Worm (Caenorhabditis elegans) whole organism, midembryonic: ENCODE measurements around the gene str-180.

ENCODE experiments used
- T22C8.4 ChIP-seq: fragments of 200-800 bp; sonication (Bioruptor generic); IDR thresholded peaks from 2 replicates; pipeline ENCODE4 v1.3.6; 2022; ENCODE audit warnings: missing genetic modification characterization, missing compliant biosample characterization
- cog-1 ChIP-seq: sonication (generic microtip); optimal IDR thresholded peaks from 2 replicates; lab custom pipeline; 2016; ENCODE audit warnings: missing genetic modification characterization, missing compliant biosample characterization
- flt-1 ChIP-seq: fragments of 200-800 bp; sonication (Bioruptor generic); IDR thresholded peaks from 2 replicates; pipeline ENCODE4 v1.3.6; 2022; ENCODE audit warnings: missing genetic modification characterization, missing compliant biosample characterization
- klf-2 ChIP-seq: fragments of 200-800 bp; sonication (Bioruptor generic); conservative IDR thresholded peaks from 2 replicates; pipeline ENCODE4 v1.3.6; 2022; ENCODE audit warnings: missing genetic modification reagents, missing genetic modification characterization, missing compliant biosample characterization
- med-1 ChIP-seq: sonication (generic microtip); optimal IDR thresholded peaks from 2 replicates; lab custom pipeline; 2017; ENCODE audit warnings: missing genetic modification characterization, mild to moderate bottlenecking, missing compliant biosample characterization, antibody characterized with exemption, missing genetic modification reagents; ENCODE audit not compliant: insufficient read depth
- ref-1 ChIP-seq: fragments of 200-800 bp; sonication (Bioruptor generic); conservative IDR thresholded peaks from 2 replicates; pipeline ENCODE4 v1.3.6; 2022; ENCODE audit warnings: missing genetic modification reagents, missing genetic modification characterization, missing compliant biosample characterization
- tab-1 ChIP-seq: fragments of 200-800 bp; sonication (Bioruptor generic); IDR thresholded peaks from 2 replicates; pipeline ENCODE4 v1.3.6; 2022; ENCODE audit warnings: missing genetic modification characterization, missing compliant biosample characterization
- ztf-23 ChIP-seq: fragments of 200-800 bp; sonication (Bioruptor generic); IDR thresholded peaks from 2 replicates; pipeline ENCODE4 v1.3.6; 2022; ENCODE audit warnings: missing genetic modification reagents, missing genetic modification characterization, missing compliant biosample characterization
- ztf-29 ChIP-seq: fragments of 200-800 bp; sonication (Bioruptor generic); IDR thresholded peaks from 2 replicates; pipeline ENCODE4 v1.3.6; 2022; ENCODE audit warnings: missing genetic modification reagents, missing genetic modification characterization, missing compliant biosample characterization

DNA sequence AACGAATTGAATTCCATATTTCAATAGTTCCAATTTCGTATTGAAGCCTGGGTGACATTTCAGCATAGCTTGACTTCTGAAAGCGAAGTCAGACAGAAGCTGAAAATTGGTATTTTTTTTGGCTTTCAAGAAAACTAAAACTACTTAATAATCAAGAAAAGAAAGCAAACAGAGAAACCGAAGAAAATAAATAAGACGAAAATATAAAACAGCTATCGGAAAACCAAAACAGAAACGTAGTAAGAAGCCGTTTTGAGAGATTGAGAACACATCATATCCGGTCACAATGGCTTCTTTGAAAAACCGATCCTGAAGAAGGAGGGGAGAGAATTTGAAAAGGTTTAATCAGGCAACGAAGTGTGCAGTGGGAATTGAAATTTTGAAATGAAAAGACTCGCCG is 49.6 kb upstream of the str-180 start, which contains the start of gene srg-30:
- TF ChIP-seq flt-1 (GFP tag; lab: Robert Waterston, UW) (no peak), klf-2 (GFP tag; lab: Robert Waterston, UW) (no peak), cog-1 (tag; lab: Kevin White, UChicago) (no peak), ref-1 (GFP tag; lab: Robert Waterston, UW) (no peak), ztf-29 (GFP tag; lab: Robert Waterston, UW) (no peak), tab-1 (GFP tag; lab: Robert Waterston, UW) (no peak), ztf-23 (GFP tag; lab: Robert Waterston, UW) (no peak), med-1 (GFP tag; lab: Kevin White, UChicago) (no peak), T22C8.4 (GFP tag; lab: Robert Waterston, UW) (no peak)
